Worm (Caenorhabditis elegans): ENCODE measurements around the gene F54D5.7.

ce11 chrII:11578327-11578726 lies 31.0 kb downstream of the F54D5.7 start, which contains the start of gene smc-6:
- peak; percentile 14 for TF ChIP-seq ceh-2 (tag; optimal IDR thresholded peaks at IDR 0.05)
- TF ChIP-seq fax-1 (tag; optimal IDR thresholded peaks at IDR 0.05): no peak
- TF ChIP-seq T23F11.4 (GFP tag; optimal IDR thresholded peaks at IDR 0.05): no peak
- no peak for TF ChIP-seq F13H6.1 (tag; optimal IDR thresholded peaks at IDR 0.05)
- TF ChIP-seq lin-11 (tag; optimal IDR thresholded peaks at IDR 0.05): no peak
- no peak for TF ChIP-seq ceh-14 (tag; optimal IDR thresholded peaks at IDR 0.05)
- TF ChIP-seq tbx-2 (tag; optimal IDR thresholded peaks at IDR 0.05): no peak
- no peak for TF ChIP-seq ama-1 (optimal IDR thresholded peaks at IDR 0.05)
- no peak for TF ChIP-seq dve-1 (tag; optimal IDR thresholded peaks at IDR 0.05)
- TF ChIP-seq che-1 (tag; optimal IDR thresholded peaks at IDR 0.05): no peak
- TF ChIP-seq fkh-10 (GFP tag; optimal IDR thresholded peaks at IDR 0.05): no peak
